Fruit fly (Drosophila melanogaster): ENCODE data around the gene Mco4.
"Not testable (repeated sequence)": the region's sequence is repeated elsewhere in the genome, so short reads cannot be mapped to it uniquely, and the experiment has no call there.

The Mco4 gene

DNA sequence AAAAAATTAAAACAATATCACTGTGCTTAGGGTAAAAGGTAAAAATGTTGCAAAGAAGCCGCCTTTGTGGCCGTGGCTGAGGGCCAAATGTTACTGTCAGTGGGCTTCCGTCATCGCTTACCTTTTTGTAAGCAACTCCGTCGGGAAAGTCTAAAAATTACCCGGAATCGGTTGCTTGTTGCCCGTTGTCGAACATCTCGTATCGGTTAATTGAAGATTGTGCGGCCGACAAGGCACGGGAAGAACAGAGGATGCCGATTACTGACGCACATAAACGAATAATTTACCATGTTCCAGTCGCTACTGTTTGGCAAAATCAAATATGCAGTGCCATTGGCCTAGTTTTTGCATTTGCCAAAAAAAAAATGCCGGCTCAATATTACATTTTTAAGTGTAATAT, at the start of gene Mco4:
Gene Mco4 (minus strand): TSS at position 101 of the 400 bp plus-strand sequence.
- no peak for TF ChIP-seq noc (tag; optimal IDR thresholded peaks at IDR 0.05)

- TF ChIP-seq noc (tag; optimal IDR thresholded peaks at IDR 0.05) = not testable (repeated sequence)
These were observed 43.5 kb upstream of the Mco4 start, which contains the start of gene Gss2 for dm6 chrX:17899402-17899801. Gene Gss2, plus strand, starts transcription at chrX:17899702.

dm6 chrX:17889247-17889646, 33.3 kb upstream of the Mco4 start, which contains the start of gene Gss1:
Gene Gss1, plus strand, starts transcription at chrX:17889547.
- TF ChIP-seq noc (tag; optimal IDR thresholded peaks at IDR 0.05) = not testable (repeated sequence)

dm6 chrX:17887877-17888276, 31.9 kb upstream of the Mco4 start, which contains the start of gene CG6788:
Gene CG6788, plus strand, starts transcription at chrX:17888177.
- TF ChIP-seq noc (tag; optimal IDR thresholded peaks at IDR 0.05) = no peak

DNA sequence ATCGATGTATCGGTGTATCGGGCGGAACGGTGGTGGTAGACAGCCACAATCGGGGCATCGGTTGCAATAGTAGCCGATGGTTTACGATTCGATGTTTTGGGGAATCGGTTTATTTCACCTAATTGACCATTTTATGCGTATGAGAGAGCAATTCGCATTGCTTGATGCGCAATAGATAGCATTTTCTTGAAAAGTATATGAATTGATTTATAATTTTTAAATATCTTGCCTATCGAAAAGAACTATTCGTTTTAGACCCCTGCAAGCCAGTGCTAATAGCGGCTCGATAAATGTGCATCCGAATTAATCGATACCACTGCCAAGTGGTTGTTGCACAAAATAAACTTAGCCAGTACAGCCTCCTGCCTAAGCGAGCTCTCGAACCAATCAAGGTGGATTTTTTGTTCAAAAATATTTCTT, 31.3 kb upstream of the Mco4 start, which contains the start of gene mnb:
Gene mnb (minus strand): TSS at position 15 of the 420 bp plus-strand sequence.
- TF ChIP-seq noc (tag; optimal IDR thresholded peaks at IDR 0.05) = no peak

dm6 chrX:17886449-17887207, 30.7 kb upstream of the Mco4 start:
- TF ChIP-seq noc (tag; optimal IDR thresholded peaks at IDR 0.05) = no peak

DNA sequence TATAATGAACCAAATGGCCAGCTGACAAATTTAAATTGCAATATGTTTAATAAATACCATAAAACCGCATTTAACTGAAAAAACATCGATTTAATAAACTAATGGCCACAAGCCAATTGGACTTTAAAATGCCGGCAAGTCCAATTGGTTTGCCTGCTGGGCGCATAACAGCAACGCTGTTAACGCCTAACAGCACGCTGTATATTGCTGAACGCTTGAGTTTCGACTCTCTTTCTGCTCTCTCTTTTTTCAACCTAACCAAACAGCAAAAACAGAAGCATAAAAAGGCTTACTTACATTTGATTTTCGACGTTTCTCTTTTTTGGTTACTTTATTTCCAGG, 30.1 kb upstream of the Mco4 start:
- no peak for TF ChIP-seq noc (tag; optimal IDR thresholded peaks at IDR 0.05)

dm6 chrX:17885295-17885694, 29.4 kb upstream of the Mco4 start:
- no peak for TF ChIP-seq noc (tag; optimal IDR thresholded peaks at IDR 0.05)

DNA sequence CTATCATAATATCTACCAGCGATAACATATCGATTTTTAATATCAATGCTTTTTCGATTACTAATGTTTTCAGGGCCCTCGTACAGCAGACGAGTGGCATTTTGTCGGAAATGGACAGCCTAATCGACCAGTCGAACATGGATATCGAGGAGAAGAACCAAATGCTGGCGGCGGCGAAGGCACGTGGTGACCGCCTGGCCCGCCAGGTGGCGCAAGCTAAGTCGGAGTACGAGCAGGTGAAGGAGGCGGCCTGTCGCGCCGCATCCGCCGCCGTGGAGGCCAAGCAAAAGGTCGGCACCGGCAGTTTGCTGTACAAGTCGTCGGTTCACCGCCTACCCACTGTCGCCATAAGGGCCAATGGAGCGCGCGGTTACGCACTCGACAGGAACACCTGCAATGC, 28.6 kb upstream of the Mco4 start:
- TF ChIP-seq noc (tag; optimal IDR thresholded peaks at IDR 0.05) = no peak

dm6 chrX:17883418-17883817, 27.5 kb upstream of the Mco4 start, which contains the start of gene CG12985:
Gene CG12985, plus strand, starts transcription at chrX:17883718.
- no peak for TF ChIP-seq noc (tag; optimal IDR thresholded peaks at IDR 0.05)

dm6 chrX:17882769-17883168, 26.8 kb upstream of the Mco4 start:
- TF ChIP-seq noc (tag; optimal IDR thresholded peaks at IDR 0.05) = no peak

dm6 chrX:17881138-17882121, 25.5 kb upstream of the Mco4 start:
- TF ChIP-seq noc (tag; optimal IDR thresholded peaks at IDR 0.05) = peak; percentile 91

DNA sequence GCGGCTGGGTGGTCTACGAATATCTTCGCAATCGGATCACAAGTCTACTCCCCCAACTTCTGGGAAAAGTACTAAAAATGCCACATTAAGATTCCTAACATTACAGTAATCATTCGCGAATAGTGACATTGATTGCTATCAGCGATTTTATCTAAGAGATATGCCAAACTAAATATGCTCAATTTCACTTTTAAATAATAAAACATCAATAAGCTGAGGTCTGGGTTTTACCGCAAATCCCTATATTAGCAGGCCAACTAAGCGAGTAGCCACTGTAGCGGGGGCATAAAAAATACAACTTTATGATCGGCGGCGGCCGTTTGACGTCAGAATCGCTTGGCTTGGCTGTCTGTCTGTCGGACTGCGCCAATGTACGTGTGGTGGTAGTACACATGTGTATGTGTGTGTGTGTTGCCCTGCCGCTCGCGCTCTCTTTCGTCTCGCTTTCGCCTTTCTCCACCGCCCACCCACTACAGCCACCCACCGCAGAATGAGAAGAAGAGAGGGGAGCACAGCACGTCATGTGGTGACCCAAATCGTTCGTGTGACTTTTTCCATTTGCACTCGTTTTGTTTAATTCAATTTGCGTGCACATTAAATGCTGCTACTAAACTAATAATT, 24.4 kb upstream of the Mco4 start:
- peak; percentile 99 for TF ChIP-seq noc (tag; optimal IDR thresholded peaks at IDR 0.05)

DNA sequence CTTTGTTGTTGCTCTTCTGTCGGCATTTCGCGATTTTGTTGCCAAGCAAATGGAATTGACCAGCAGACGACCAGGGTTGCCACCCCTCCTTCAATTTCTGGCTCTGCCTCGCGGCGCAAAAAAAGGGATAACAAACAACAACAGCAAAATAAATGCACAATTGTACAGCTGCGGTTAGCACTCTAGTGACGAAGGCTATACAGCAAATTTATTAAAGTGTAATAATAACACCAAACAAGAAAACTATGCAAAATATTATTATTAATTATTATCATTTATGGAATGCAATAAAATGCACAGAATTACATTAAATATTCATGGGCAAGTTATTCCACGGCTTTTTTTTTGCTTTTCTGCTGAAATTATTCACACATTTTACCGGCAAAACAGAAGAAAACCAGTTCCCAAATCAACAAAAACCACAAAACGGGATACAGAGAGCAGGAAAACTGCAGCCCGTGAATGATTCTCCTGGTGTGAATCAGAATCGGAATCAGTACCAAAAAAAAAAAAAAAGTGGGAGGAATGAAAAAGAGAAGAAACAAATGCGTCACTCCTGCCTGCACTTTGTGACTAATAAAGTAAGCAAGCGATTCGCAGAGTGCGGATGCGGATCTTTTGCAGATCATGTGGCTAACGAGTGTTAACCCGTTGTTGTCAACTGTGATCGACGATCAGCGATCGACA, 23.4 kb upstream of the Mco4 start:
- TF ChIP-seq noc (tag; optimal IDR thresholded peaks at IDR 0.05) = no peak

DNA sequence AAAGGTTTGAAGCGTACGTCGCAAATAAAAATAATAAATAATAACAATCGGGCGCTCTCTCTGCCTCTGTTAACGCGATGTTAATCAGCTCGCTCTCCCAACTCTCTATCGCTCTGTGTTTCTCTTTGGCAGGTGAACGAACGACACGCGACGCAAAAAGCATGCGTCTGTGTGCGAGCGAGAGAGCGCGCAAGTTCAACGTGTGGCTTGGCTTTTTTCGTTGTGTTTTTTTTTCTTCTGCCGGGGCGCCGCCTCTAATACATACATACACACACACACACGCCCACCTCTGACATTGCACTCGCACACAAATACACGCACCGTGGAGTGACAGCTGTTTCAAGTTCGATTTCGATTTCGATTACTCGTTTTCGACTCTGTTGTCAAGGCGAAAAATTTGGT, 22.7 kb upstream of the Mco4 start:
- TF ChIP-seq noc (tag; optimal IDR thresholded peaks at IDR 0.05) = no peak

Data from whole organism, larva.